Worm (Caenorhabditis elegans) whole organism, young adult: Measurements from ENCODE around the gene sra-33.
A peak's percentile ranks its signal among the peaks of the same experiment; 100 is the strongest.

Source experiments
- B0035.1 ChIP-seq: sonication (generic microtip); optimal IDR thresholded peaks from 2 replicates; lab custom pipeline; 2016; ENCODE audit warnings: missing genetic modification characterization, mild to moderate bottlenecking, missing compliant biosample characterization, missing genotype, missing genetic modification reagents
- B0261.1 ChIP-seq: sonication (generic microtip); optimal IDR thresholded peaks from 2 replicates; lab custom pipeline; 2016; ENCODE audit warnings: mild to moderate bottlenecking, missing genetic modification characterization, moderate library complexity, missing compliant biosample characterization
- B0336.3 ChIP-seq: fragments of 200-800 bp; sonication (Bioruptor generic); IDR thresholded peaks from 2 replicates; pipeline ENCODE4 v1.3.6; 2022; ENCODE audit warnings: missing genetic modification characterization, missing compliant biosample characterization
- C17E4.6 ChIP-seq: fragments of 200-800 bp; sonication (Bioruptor generic); IDR thresholded peaks from 2 replicates; pipeline ENCODE4 v1.3.6; 2022; ENCODE audit warnings: missing genetic modification reagents, missing genetic modification characterization, missing compliant biosample characterization
- D2030.7 ChIP-seq: fragments of 200-800 bp; sonication (Bioruptor generic); IDR thresholded peaks from 2 replicates; pipeline ENCODE4 v1.3.6; 2022; ENCODE audit warnings: missing genetic modification reagents, missing genetic modification characterization, missing compliant biosample characterization
- F33H1.4 ChIP-seq: fragments of 200-800 bp; sonication (Bioruptor generic); IDR thresholded peaks from 2 replicates; pipeline ENCODE4 v1.3.6; 2022; ENCODE audit warnings: missing genetic modification reagents, missing genetic modification characterization, missing compliant biosample characterization
- F55B11.4 ChIP-seq: sonication (generic microtip); optimal IDR thresholded peaks from 2 replicates; lab custom pipeline; 2016; ENCODE audit warnings: missing compliant biosample characterization, missing genetic modification characterization, borderline replicate concordance; ENCODE audit not compliant: insufficient read depth
- T26A5.8 ChIP-seq: sonication (generic microtip); optimal IDR thresholded peaks from 2 replicates; lab custom pipeline; 2016; ENCODE audit warnings: missing genetic modification characterization, missing compliant biosample characterization
- Y79H2A.3 ChIP-seq: fragments of 200-800 bp; sonication (Bioruptor generic); conservative IDR thresholded peaks from 2 replicates; pipeline ENCODE4 v1.3.6; 2022; ENCODE audit warnings: missing genetic modification reagents, missing genetic modification characterization, missing compliant biosample characterization
- Y95B8A.8 ChIP-seq: fragments of 200-800 bp; sonication (Bioruptor generic); IDR thresholded peaks from 2 replicates; pipeline ENCODE4 v1.3.6; 2022; ENCODE audit warnings: missing genetic modification reagents, missing genetic modification characterization, missing compliant biosample characterization
- athp-1 ChIP-seq: sonication (generic microtip); optimal IDR thresholded peaks from 2 replicates; lab custom pipeline; 2017; ENCODE audit warnings: mild to moderate bottlenecking, missing genetic modification characterization, missing compliant biosample characterization
- ccch-3 ChIP-seq: fragments of 200-800 bp; sonication (Bioruptor generic); optimal IDR thresholded peaks from 2 replicates; lab custom pipeline; 2018; ENCODE audit warnings: mild to moderate bottlenecking, missing genetic modification characterization, missing compliant biosample characterization
- ceh-100 ChIP-seq: fragments of 200-800 bp; sonication (Bioruptor generic); IDR thresholded peaks from 2 replicates; pipeline ENCODE4 v1.3.6; 2022; ENCODE audit warnings: missing genetic modification reagents, missing genetic modification characterization, missing compliant biosample characterization
- ceh-27 ChIP-seq: fragments of 200-800 bp; sonication (Bioruptor generic); optimal IDR thresholded peaks from 2 replicates; lab custom pipeline; 2018; ENCODE audit warnings: mild to moderate bottlenecking, missing genetic modification characterization, moderate library complexity, missing compliant biosample characterization
- chd-7 ChIP-seq: sonication (generic microtip); optimal IDR thresholded peaks from 2 replicates; lab custom pipeline; 2016; ENCODE audit warnings: mild to moderate bottlenecking, missing genetic modification characterization, moderate library complexity, missing compliant biosample characterization
- dpl-1 ChIP-seq: fragments of 150-350 bp; optimal IDR thresholded peaks from 2 replicates; lab custom pipeline; 2014; ENCODE audit warnings: missing biosample characterization, missing genetic modification reagents, missing genetic modification characterization
- efl-1 ChIP-seq: fragments of 150-350 bp; optimal IDR thresholded peaks from 2 replicates; lab custom pipeline; 2014; ENCODE audit warnings: missing biosample characterization, missing genetic modification reagents, missing genetic modification characterization
- him-1 ChIP-seq: sonication (generic microtip); optimal IDR thresholded peaks from 2 replicates; lab custom pipeline; 2016; ENCODE audit warnings: missing genotype, missing genetic modification reagents, missing genetic modification characterization, missing compliant biosample characterization
- hlh-12 ChIP-seq: sonication (generic microtip); optimal IDR thresholded peaks from 2 replicates; lab custom pipeline; 2016; ENCODE audit warnings: missing genetic modification characterization, missing compliant biosample characterization
- hsf-1 ChIP-seq: fragments of 200-800 bp; sonication (Bioruptor generic); IDR thresholded peaks from 2 replicates; pipeline ENCODE4 v1.3.6; 2022; ENCODE audit warnings: missing genetic modification reagents, missing genetic modification characterization, missing compliant biosample characterization
- lin-26 ChIP-seq: fragments of 200-800 bp; sonication (Bioruptor generic); IDR thresholded peaks from 2 replicates; pipeline ENCODE4 v1.3.6; 2022; ENCODE audit warnings: missing genetic modification reagents, missing genetic modification characterization, missing compliant biosample characterization
- lin-40 ChIP-seq: sonication (generic microtip); optimal IDR thresholded peaks from 2 replicates; lab custom pipeline; 2016; ENCODE audit warnings: missing genetic modification characterization, mild to moderate bottlenecking, missing compliant biosample characterization, missing genotype, missing genetic modification reagents
- madf-10 ChIP-seq: sonication (generic microtip); optimal IDR thresholded peaks from 2 replicates; lab custom pipeline; 2016; ENCODE audit warnings: mild to moderate bottlenecking, missing genetic modification characterization, missing compliant biosample characterization
- madf-6 ChIP-seq: fragments of 200-800 bp; sonication (Bioruptor generic); IDR thresholded peaks from 2 replicates; pipeline ENCODE4 v1.3.6; 2022; ENCODE audit warnings: missing genetic modification reagents, missing genetic modification characterization, missing compliant biosample characterization
- madf-8 ChIP-seq: fragments of 200-800 bp; sonication (Bioruptor generic); conservative IDR thresholded peaks from 2 replicates; pipeline ENCODE4 v1.3.6; 2022; ENCODE audit warnings: missing genetic modification reagents, missing genetic modification characterization, missing compliant biosample characterization
- mxl-1 ChIP-seq: sonication (generic microtip); optimal IDR thresholded peaks from 2 replicates; lab custom pipeline; 2016; ENCODE audit warnings: missing genetic modification characterization, missing compliant biosample characterization
- nhr-120 ChIP-seq: fragments of 200-800 bp; sonication (Bioruptor generic); IDR thresholded peaks from 2 replicates; pipeline ENCODE4 v1.3.6; 2022; ENCODE audit warnings: missing genetic modification characterization, missing compliant biosample characterization
- nhr-179 ChIP-seq: sonication (generic microtip); optimal IDR thresholded peaks from 2 replicates; lab custom pipeline; 2016; ENCODE audit warnings: mild to moderate bottlenecking, missing genetic modification characterization, missing compliant biosample characterization
- nhr-80 ChIP-seq: sonication (generic microtip); optimal IDR thresholded peaks from 2 replicates; lab custom pipeline; 2016; ENCODE audit warnings: missing genetic modification characterization, missing compliant biosample characterization
- rec-8 ChIP-seq, 2 experiments: sonication (generic microtip); optimal IDR thresholded peaks; 2 replicates each; lab custom pipeline; 2016; ENCODE audit warnings: mild to moderate bottlenecking in 2 of 2, missing genetic modification characterization in 2 of 2, missing genetic modification reagents in 2 of 2, missing genotype in 2 of 2, missing biosample characterization in 1 of 2, missing compliant biosample characterization in 1 of 2, moderate library complexity in 1 of 2
- sdz-38 ChIP-seq: sonication (generic microtip); optimal IDR thresholded peaks from 2 replicates; lab custom pipeline; 2016; ENCODE audit warnings: missing genotype, missing genetic modification characterization, missing compliant biosample characterization
- sea-2 ChIP-seq: fragments of 200-800 bp; sonication (Bioruptor generic); IDR thresholded peaks from 2 replicates; pipeline ENCODE4 v1.3.6; 2022; ENCODE audit warnings: missing genetic modification characterization, missing compliant biosample characterization
- snpc-3.4 ChIP-seq: sonication (generic microtip); optimal IDR thresholded peaks from 2 replicates; lab custom pipeline; 2017; ENCODE audit warnings: missing genetic modification characterization, mild to moderate bottlenecking, missing compliant biosample characterization, antibody characterized with exemption, moderate library complexity, missing genotype, missing genetic modification reagents
- snpc-4 ChIP-seq, 5 experiments: fragments of 150-350 bp in 1 of 5; sonication (generic microtip) in 4 of 5; optimal IDR thresholded peaks; 2 replicates each; lab custom pipeline; 2014 to 2018; ENCODE audit warnings: missing genetic modification characterization in 5 of 5, missing biosample characterization in 3 of 5, antibody characterized with exemption in 2 of 5, mild to moderate bottlenecking in 2 of 5, missing compliant biosample characterization in 2 of 5, missing genotype in 2 of 5, moderate library complexity in 2 of 5, missing genetic modification reagents in 1 of 5
- tbp1 ChIP-seq: fragments of 200-800 bp; sonication (Bioruptor generic); optimal IDR thresholded peaks from 2 replicates; lab custom pipeline; 2018; ENCODE audit warnings: mild to moderate bottlenecking, missing genetic modification characterization, missing compliant biosample characterization
- xnd-1 ChIP-seq: sonication (generic microtip); optimal IDR thresholded peaks from 2 replicates; lab custom pipeline; 2016; ENCODE audit warnings: missing genotype, missing genetic modification reagents, missing genetic modification characterization, missing compliant biosample characterization
- ztf-25 ChIP-seq: fragments of 200-800 bp; sonication (Bioruptor generic); IDR thresholded peaks from 2 replicates; pipeline ENCODE4 v1.3.6; 2022; ENCODE audit warnings: missing genetic modification reagents, missing genetic modification characterization, missing compliant biosample characterization

The sra-33 gene

DNA sequence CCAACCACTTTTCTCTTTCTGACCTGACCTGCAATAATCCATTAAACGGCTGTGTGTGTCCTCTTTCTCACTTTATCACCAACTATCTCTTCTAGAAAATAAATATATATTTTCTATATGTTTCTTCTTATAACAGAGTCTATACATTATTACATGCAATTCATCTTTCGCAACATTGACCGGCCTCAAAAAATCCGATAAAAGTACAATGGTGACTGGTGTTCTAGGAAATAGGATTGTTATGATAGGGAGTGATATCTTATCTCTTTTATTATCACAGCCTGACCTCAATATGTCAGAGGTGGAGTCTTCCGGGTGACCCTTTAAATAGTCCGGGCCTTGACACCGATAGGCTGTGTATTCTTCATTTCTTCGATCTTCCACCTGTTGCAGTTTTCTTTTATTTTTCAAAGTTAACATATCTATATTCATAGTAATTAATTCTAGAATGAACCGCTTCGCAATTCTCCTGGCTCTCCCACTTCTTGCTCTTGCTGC is 25.5 kb upstream of the sra-33 start, which contains the start of gene dao-2:
TSS of gene dao-2 (plus strand) at position 448 of the 498 bp plus-strand sequence.
- TF ChIP-seq sdz-38 (no peak), T26A5.8 (tag; lab: Kevin White, UChicago) (no peak), ceh-27 (GFP tag; lab: Kevin White, UChicago) (no peak), madf-8 (GFP tag; lab: Robert Waterston, UW) (no peak), ceh-100 (GFP tag; lab: Robert Waterston, UW) (no peak), madf-6 (GFP tag; lab: Robert Waterston, UW) (no peak), D2030.7 (GFP tag; lab: Robert Waterston, UW) (no peak), madf-10 (no peak), tbp1 (GFP tag; lab: Kevin White, UChicago) (no peak)

DNA sequence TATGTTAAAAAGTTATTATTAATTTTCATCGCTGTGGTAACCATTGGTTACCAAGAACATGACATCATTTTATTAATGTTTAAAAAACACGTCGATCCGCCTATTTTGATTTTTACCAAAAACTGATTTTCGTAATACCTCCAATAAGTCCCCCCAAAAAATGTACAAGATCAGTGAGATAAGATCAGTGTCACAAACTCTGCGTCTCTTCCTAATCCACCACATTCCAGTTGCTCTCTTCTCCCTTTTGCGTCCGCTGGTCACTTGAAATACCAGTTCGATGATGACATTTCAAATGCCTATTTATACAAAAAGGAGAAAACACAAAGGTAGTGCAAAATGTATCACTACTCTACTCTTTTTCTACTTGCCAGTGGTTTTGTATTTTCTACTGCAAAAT is 23.0 kb upstream of the sra-33 start, which contains the start of gene M03A1.8:
TSS of gene M03A1.8 (plus strand) at position 269 of the 400 bp plus-strand sequence.
- TF ChIP-seq C17E4.6 (GFP tag; lab: Robert Waterston, UW) = no peak
- no peak for TF ChIP-seq him-1 (tag; lab: Kevin White, UChicago)
- no peak for TF ChIP-seq rec-8 (tag; optimal IDR thresholded peaks at IDR 0.05; lab: Kevin White, UChicago)
- no peak for TF ChIP-seq nhr-179 (tag; lab: Kevin White, UChicago)
- TF ChIP-seq sea-2 (GFP tag; lab: Robert Waterston, UW) = no peak
- TF ChIP-seq xnd-1 = no peak
- no peak for TF ChIP-seq hlh-12 (tag; lab: Kevin White, UChicago)
- no peak for TF ChIP-seq hsf-1
- TF ChIP-seq Y95B8A.8 (GFP tag; lab: Robert Waterston, UW) = no peak
- TF ChIP-seq ztf-25 (GFP tag; lab: Robert Waterston, UW) = no peak
- TF ChIP-seq nhr-120 (GFP tag; lab: Robert Waterston, UW) = no peak
- no peak for TF ChIP-seq nhr-80 (tag; lab: Kevin White, UChicago)

DNA sequence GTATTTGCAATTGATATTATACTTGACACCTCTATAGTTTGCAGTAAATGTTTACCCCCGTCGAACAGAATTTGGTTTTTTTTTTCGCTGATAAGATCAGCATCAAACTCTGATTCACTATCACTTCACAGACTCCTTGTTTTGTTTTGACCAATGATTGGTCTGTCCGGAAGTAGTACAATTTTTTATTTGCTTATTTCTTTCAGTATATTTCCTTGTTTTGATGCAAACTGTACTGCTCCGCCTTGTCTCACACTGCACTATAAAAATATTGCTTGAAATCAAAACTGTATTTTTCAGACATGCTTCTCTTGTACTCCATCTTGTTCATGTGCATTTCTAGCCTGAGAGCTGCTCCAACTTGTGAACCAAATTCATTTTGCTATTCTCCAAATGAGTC is 20.4 kb upstream of the sra-33 start, which contains the start of gene M03A1.3:
TSS of gene M03A1.3 (plus strand) at position 301 of the 400 bp plus-strand sequence.
- no peak for TF ChIP-seq dpl-1 (GFP tag; lab: Kevin White, UChicago)
- no peak for TF ChIP-seq efl-1 (GFP tag; lab: Kevin White, UChicago)

DNA sequence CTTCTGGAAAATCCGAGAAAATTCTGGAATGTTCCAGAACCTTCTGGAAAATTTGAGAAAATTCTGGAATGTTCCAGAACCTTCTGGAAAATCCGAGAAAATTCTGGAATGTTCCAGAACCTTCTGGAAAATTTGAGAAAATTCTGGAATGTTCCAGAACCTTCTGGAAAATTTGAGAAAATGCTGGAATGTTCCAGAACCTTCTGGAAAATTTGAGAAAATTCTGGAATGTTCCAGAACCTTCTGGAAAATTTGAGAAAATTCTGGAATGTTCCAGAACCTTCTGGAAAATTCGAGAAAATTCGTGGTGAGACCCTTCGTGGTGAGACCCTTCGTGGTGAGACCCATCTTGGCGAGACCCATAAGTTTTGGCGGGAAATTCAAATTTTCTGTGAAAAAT is 17.6 kb upstream of the sra-33 start:
- TF ChIP-seq hsf-1 (peak; percentile 93), F33H1.4 (GFP tag; lab: Robert Waterston, UW) (peak; percentile 61)

ce11 chrII:4552088-4552487 is 15.0 kb upstream of the sra-33 start:
- no peak for TF ChIP-seq ccch-3 (GFP tag; lab: Kevin White, UChicago)
- peak; percentile 30 for TF ChIP-seq nhr-80 (tag; lab: Kevin White, UChicago)
- TF ChIP-seq snpc-4 (GFP tag; optimal IDR thresholded peaks at IDR 0.05; lab: Kevin White, UChicago) = no peak
- no peak for TF ChIP-seq snpc-4 (tag; optimal IDR thresholded peaks at IDR 0.05; lab: Kevin White, UChicago)
- TF ChIP-seq, all 124 proteins: peak for 1

- TF ChIP-seq mxl-1 (tag; lab: Kevin White, UChicago) = no peak
- TF ChIP-seq B0035.1 (tag; lab: Kevin White, UChicago) = no peak
- TF ChIP-seq C17E4.6 (GFP tag; lab: Robert Waterston, UW) = no peak
- no peak for TF ChIP-seq snpc-3.4
- TF ChIP-seq chd-7 (tag; lab: Kevin White, UChicago) = no peak
- TF ChIP-seq B0261.1 (tag; lab: Kevin White, UChicago) = no peak
- TF ChIP-seq athp-1 (tag; lab: Kevin White, UChicago) = no peak
- TF ChIP-seq B0336.3 = no peak
- TF ChIP-seq F55B11.4 (tag; lab: Kevin White, UChicago) = no peak
- TF ChIP-seq lin-40 (tag; lab: Kevin White, UChicago) = no peak
- no peak for TF ChIP-seq lin-26 (GFP tag; lab: Robert Waterston, UW)
- no peak for TF ChIP-seq Y79H2A.3 (GFP tag; lab: Robert Waterston, UW)
- no peak for TF ChIP-seq ccch-3 (GFP tag; lab: Kevin White, UChicago)
These were observed 13.7 kb upstream of the sra-33 start, which contains the start of gene K07E1.1 for ce11 chrII:4550783-4551182. Gene K07E1.1 (plus strand): TSS chrII:4551083.
